Worm (Caenorhabditis elegans): ENCODE measurements around the gene srg-22.

DNA sequence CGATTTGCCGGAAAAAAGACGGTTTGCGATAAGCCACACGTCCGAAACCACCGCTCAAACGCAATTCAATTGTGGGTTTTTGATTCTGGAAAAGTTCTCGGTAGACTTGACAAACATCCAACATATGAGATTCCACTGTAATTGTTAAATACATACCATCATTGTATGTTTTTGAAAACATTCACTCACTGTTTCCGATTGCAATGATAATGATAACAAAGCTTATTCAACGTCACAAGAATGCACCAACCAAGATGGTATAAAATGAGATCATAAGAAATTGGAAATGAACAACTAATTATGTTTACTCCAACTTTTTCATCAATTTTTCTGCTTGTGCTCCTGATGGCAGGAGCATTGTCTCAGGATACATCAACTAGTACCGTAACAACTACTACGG, 12.5 kb upstream of the srg-22 start, which contains the start of gene clec-122:
- no peak for TF ChIP-seq dao-5 (tag; optimal IDR thresholded peaks at IDR 0.05)
- no peak for TF ChIP-seq him-1 (tag; optimal IDR thresholded peaks at IDR 0.05)
- no peak for TF ChIP-seq W03F9.2 (tag; optimal IDR thresholded peaks at IDR 0.05)
